Fruit fly (Drosophila melanogaster) whole organism, embryonic: ENCODE results near the gene Pex5.

Experiments used
- CG10321 ChIP-seq: fragments of 200-800 bp; sonication (Bioruptor generic); IDR thresholded peaks from 2 replicates; pipeline ENCODE4 v1.3.6; 2022; ENCODE audit warnings: missing biosample characterization, missing genetic modification characterization
- CG10543 ChIP-seq: fragments of 200-800 bp; sonication (Bioruptor generic); optimal IDR thresholded peaks from 3 replicates; lab custom pipeline; 2017; ENCODE audit warnings: missing biosample characterization, mild to moderate bottlenecking, missing genetic modification characterization, moderate library complexity
- CG10979 ChIP-seq: fragments of 200-800 bp; sonication (Bioruptor generic); optimal IDR thresholded peaks from 2 replicates; lab custom pipeline; 2018; ENCODE audit warnings: missing biosample characterization, mild to moderate bottlenecking, missing genetic modification characterization, moderate library complexity
- CG14667 ChIP-seq: fragments of 200-800 bp; sonication (Bioruptor generic); IDR thresholded peaks from 2 replicates; pipeline ENCODE4 v1.3.6; 2022; ENCODE audit warnings: missing biosample characterization, missing genetic modification characterization
- CG15696 ChIP-seq: fragments of 200-800 bp; sonication (Bioruptor generic); optimal IDR thresholded peaks from 2 replicates; lab custom pipeline; 2019; ENCODE audit warnings: missing biosample characterization, mild to moderate bottlenecking, missing genetic modification characterization, moderate library complexity
- CG17568 ChIP-seq: fragments of 200-800 bp; sonication (Bioruptor generic); optimal IDR thresholded peaks from 2 replicates; lab custom pipeline; 2018; ENCODE audit warnings: missing biosample characterization, mild to moderate bottlenecking, missing genetic modification characterization, moderate library complexity
- CG17802 ChIP-seq: fragments of 200-800 bp; sonication (Bioruptor generic); optimal IDR thresholded peaks from 2 replicates; lab custom pipeline; 2018; ENCODE audit warnings: missing biosample characterization, mild to moderate bottlenecking, missing genetic modification characterization, moderate library complexity
- CG18599 ChIP-seq: fragments of 200-800 bp; sonication (Bioruptor generic); optimal IDR thresholded peaks from 3 replicates; lab custom pipeline; 2017; ENCODE audit warnings: missing biosample characterization, missing genetic modification characterization, mild to moderate bottlenecking, moderate library complexity, missing genetic modification reagents
- CG30020 ChIP-seq: fragments of 200-800 bp; optimal IDR thresholded peaks from 2 replicates; lab custom pipeline; 2019; ENCODE audit warnings: missing biosample characterization, mild to moderate bottlenecking, missing genetic modification characterization, moderate library complexity
- CG34376 ChIP-seq: fragments of 200-800 bp; sonication (Bioruptor generic); optimal IDR thresholded peaks from 2 replicates; lab custom pipeline; 2018; ENCODE audit warnings: missing biosample characterization, mild to moderate bottlenecking, missing genetic modification characterization
- CG4328 ChIP-seq: fragments of 200-800 bp; sonication (Bioruptor generic); optimal IDR thresholded peaks from 3 replicates; lab custom pipeline; 2017; ENCODE audit warnings: missing biosample characterization, missing genetic modification reagents, missing genetic modification characterization
- CG6272 ChIP-seq: fragments of 200-800 bp; sonication (Bioruptor generic); IDR thresholded peaks from 2 replicates; pipeline ENCODE4 v1.3.6; 2022; ENCODE audit warnings: missing biosample characterization, missing genetic modification characterization
- CG7556 ChIP-seq: fragments of 200-800 bp; sonication (Bioruptor generic); optimal IDR thresholded peaks from 2 replicates; lab custom pipeline; 2017; ENCODE audit warnings: missing biosample characterization, mild to moderate bottlenecking, missing genetic modification characterization
- CG7987 ChIP-seq: fragments of 200-800 bp; sonication (Bioruptor generic); optimal IDR thresholded peaks from 2 replicates; lab custom pipeline; 2018; ENCODE audit warnings: missing biosample characterization, mild to moderate bottlenecking, missing genetic modification characterization, moderate library complexity
- CHES-1-like ChIP-seq: fragments of 200-800 bp; sonication (Bioruptor generic); optimal IDR thresholded peaks from 2 replicates; lab custom pipeline; 2016; ENCODE audit warnings: missing biosample characterization, missing genetic modification characterization
- D19A ChIP-seq: fragments of 200-800 bp; optimal IDR thresholded peaks from 3 replicates; lab custom pipeline; 2019; ENCODE audit warnings: missing biosample characterization, mild to moderate bottlenecking, missing genetic modification characterization, moderate library complexity
- E2f2 ChIP-seq: fragments of 200-800 bp; sonication (Bioruptor generic); IDR thresholded peaks from 2 replicates; pipeline ENCODE4 v1.3.6; 2022; ENCODE audit warnings: missing biosample characterization, missing genetic modification characterization
- ERR ChIP-seq: fragments of 200-800 bp; sonication (Bioruptor generic); optimal IDR thresholded peaks from 2 replicates; lab custom pipeline; 2016; ENCODE audit warnings: missing biosample characterization, missing genetic modification characterization
- GATAe ChIP-seq: fragments of 200-800 bp; sonication (Bioruptor generic); conservative IDR thresholded peaks from 2 replicates; pipeline ENCODE4 v1.3.6; 2022; ENCODE audit warnings: missing biosample characterization, missing genetic modification characterization
- HLH54F ChIP-seq: fragments of 200-800 bp; sonication (Bioruptor generic); optimal IDR thresholded peaks from 3 replicates; lab custom pipeline; 2016; ENCODE audit warnings: missing biosample characterization, missing genetic modification characterization
- Kr ChIP-seq: fragments of 200-800 bp; sonication (Bioruptor generic); optimal IDR thresholded peaks from 2 replicates; lab custom pipeline; 2017; ENCODE audit warnings: missing biosample characterization, mild to moderate bottlenecking, missing genetic modification characterization
- MTF-1 ChIP-seq: fragments of 200-800 bp; sonication (Bioruptor generic); optimal IDR thresholded peaks from 2 replicates; lab custom pipeline; 2018; ENCODE audit warnings: missing biosample characterization, mild to moderate bottlenecking, missing genetic modification characterization, borderline replicate concordance
- Mad ChIP-seq: fragments of 200-800 bp; sonication (Bioruptor generic); optimal IDR thresholded peaks from 2 replicates; lab custom pipeline; 2016; ENCODE audit warnings: missing biosample characterization, missing genetic modification characterization
- Myb ChIP-seq: fragments of 200-800 bp; sonication (Bioruptor generic); optimal IDR thresholded peaks from 2 replicates; lab custom pipeline; 2016; ENCODE audit warnings: missing biosample characterization, missing genetic modification characterization
- Six4 ChIP-seq: fragments of 200-800 bp; sonication (Bioruptor generic); optimal IDR thresholded peaks from 2 replicates; lab custom pipeline; 2016; ENCODE audit warnings: missing biosample characterization, missing genetic modification characterization
- Stat92E ChIP-seq, 3 experiments: fragments of >200 bp in 2 of 3; fragments of 200-800 bp in 1 of 3; sonication (Bioruptor generic) in 1 of 3; optimal IDR thresholded peaks; 2 replicates each; lab custom pipeline; 2017 to 2019; ENCODE audit warnings: missing biosample characterization in 3 of 3, missing genetic modification characterization in 3 of 3, mild to moderate bottlenecking in 1 of 3, moderate library complexity in 1 of 3
- ash1 ChIP-seq: fragments of 200-800 bp; sonication (Bioruptor generic); optimal IDR thresholded peaks from 2 replicates; lab custom pipeline; 2018; ENCODE audit warnings: missing biosample characterization, mild to moderate bottlenecking, missing genetic modification characterization
- ato ChIP-seq: fragments of 200-800 bp; sonication (Bioruptor generic); IDR thresholded peaks from 2 replicates; pipeline ENCODE4 v1.3.6; 2022; ENCODE audit warnings: missing biosample characterization, missing genetic modification characterization; ENCODE audit not compliant: partially characterized antibody
- bsh ChIP-seq, 2 experiments: fragments of 200-800 bp; sonication (Bioruptor generic); optimal IDR thresholded peaks; 2 replicates each; lab custom pipeline; 2017 to 2018; ENCODE audit warnings: mild to moderate bottlenecking in 2 of 2, missing biosample characterization in 2 of 2, missing genetic modification characterization in 2 of 2, moderate library complexity in 1 of 2
- cg ChIP-seq: fragments of 200-800 bp; sonication (Bioruptor generic); optimal IDR thresholded peaks from 3 replicates; lab custom pipeline; 2019; ENCODE audit warnings: missing biosample characterization, mild to moderate bottlenecking, missing genetic modification characterization, moderate library complexity
- cwo ChIP-seq: fragments of 200-800 bp; sonication (Bioruptor generic); optimal IDR thresholded peaks from 3 replicates; lab custom pipeline; 2017; ENCODE audit warnings: missing biosample characterization, missing genetic modification characterization, mild to moderate bottlenecking, moderate library complexity, missing genetic modification reagents
- disco-r ChIP-seq: fragments of 200-800 bp; sonication (Bioruptor generic); optimal IDR thresholded peaks from 2 replicates; lab custom pipeline; 2016; ENCODE audit warnings: missing biosample characterization, missing genetic modification characterization
- ems ChIP-seq: fragments of 200-800 bp; sonication (Bioruptor generic); optimal IDR thresholded peaks from 3 replicates; lab custom pipeline; 2016; ENCODE audit warnings: missing biosample characterization, missing genetic modification characterization
- exex ChIP-seq: fragments of 200-800 bp; sonication (Bioruptor generic); optimal IDR thresholded peaks from 4 replicates; lab custom pipeline; 2018; ENCODE audit warnings: missing biosample characterization, mild to moderate bottlenecking, missing genetic modification characterization, moderate library complexity
- ftz-f1 ChIP-seq: fragments of 200-800 bp; sonication (Bioruptor generic); optimal IDR thresholded peaks from 2 replicates; lab custom pipeline; 2016; ENCODE audit warnings: missing biosample characterization, missing genetic modification characterization
- grn ChIP-seq: fragments of 200-800 bp; sonication (Bioruptor generic); optimal IDR thresholded peaks from 3 replicates; lab custom pipeline; 2017; ENCODE audit warnings: missing biosample characterization, missing genetic modification characterization
- jigr1 ChIP-seq: fragments of 200-800 bp; sonication (Bioruptor generic); IDR thresholded peaks from 3 replicates; pipeline ENCODE4 v1.3.6; 2022; ENCODE audit warnings: missing biosample characterization, missing genetic modification characterization
- kni ChIP-seq: fragments of 200-800 bp; sonication (Bioruptor generic); optimal IDR thresholded peaks from 3 replicates; lab custom pipeline; 2017; ENCODE audit warnings: mild to moderate bottlenecking, missing biosample characterization, missing genetic modification reagents, missing genetic modification characterization
- mirr ChIP-seq: fragments of 200-800 bp; sonication (Bioruptor generic); optimal IDR thresholded peaks from 3 replicates; lab custom pipeline; 2018; ENCODE audit warnings: missing biosample characterization, mild to moderate bottlenecking, missing genetic modification characterization
- onecut ChIP-seq: fragments of 200-800 bp; sonication (Bioruptor generic); IDR thresholded peaks from 2 replicates; pipeline ENCODE4 v1.3.6; 2022; ENCODE audit warnings: missing biosample characterization, missing genetic modification characterization
- p53 ChIP-seq: fragments of 200-800 bp; sonication (Bioruptor generic); optimal IDR thresholded peaks from 2 replicates; lab custom pipeline; 2016; ENCODE audit warnings: missing biosample characterization, missing genetic modification characterization
- pfk ChIP-seq: fragments of 200-800 bp; sonication (Bioruptor generic); optimal IDR thresholded peaks from 2 replicates; lab custom pipeline; 2018; ENCODE audit warnings: missing biosample characterization, mild to moderate bottlenecking, missing genetic modification characterization, moderate library complexity
- row ChIP-seq: fragments of 200-800 bp; sonication (Bioruptor generic); IDR thresholded peaks from 3 replicates; pipeline ENCODE4 v1.3.6; 2022; ENCODE audit warnings: missing biosample characterization, missing genetic modification characterization
- slbo ChIP-seq: fragments of 200-800 bp; sonication (Bioruptor generic); IDR thresholded peaks from 2 replicates; pipeline ENCODE4 v1.3.6; 2022; ENCODE audit warnings: missing biosample characterization, missing genetic modification characterization
- sug ChIP-seq: fragments of 200-800 bp; optimal IDR thresholded peaks from 2 replicates; lab custom pipeline; 2019; ENCODE audit warnings: missing biosample characterization, mild to moderate bottlenecking, missing genetic modification characterization, moderate library complexity
- tin ChIP-seq: fragments of 200-800 bp; sonication (Bioruptor generic); optimal IDR thresholded peaks from 3 replicates; lab custom pipeline; 2016; ENCODE audit warnings: missing biosample characterization, missing genetic modification characterization
- tll ChIP-seq, 2 experiments: fragments of 200-800 bp in 1 of 2; fragments of >200 bp in 1 of 2; sonication (Bioruptor generic) in 1 of 2; optimal IDR thresholded peaks; 2 replicates each; lab custom pipeline; 2017 to 2019; ENCODE audit warnings: missing biosample characterization in 2 of 2, missing genetic modification characterization in 2 of 2, mild to moderate bottlenecking in 1 of 2, moderate library complexity in 1 of 2
- twi ChIP-seq: fragments of 200-800 bp; optimal IDR thresholded peaks from 2 replicates; lab custom pipeline; 2019; ENCODE audit warnings: missing biosample characterization, mild to moderate bottlenecking, missing genetic modification characterization, moderate library complexity
- vvl ChIP-seq: fragments of 200-800 bp; sonication (Bioruptor generic); IDR thresholded peaks from 2 replicates; pipeline ENCODE4 v1.3.6; 2022; ENCODE audit warnings: missing biosample characterization, missing genetic modification characterization

The Pex5 gene

dm6 chrX:1849914-1850313 lies 18.9 kb downstream of the Pex5 start (continued):
- peak; percentile 56 for TF ChIP-seq Myb
- TF ChIP-seq vvl, result peak; percentile 82
- TF ChIP-seq CG4328 (GFP tag; lab: Kevin White, UChicago), result peak; percentile 82
- peak in 1 of 2 experiments; percentile 82 for TF ChIP-seq bsh (GFP tag; optimal IDR thresholded peaks at IDR 0.05; lab: Kevin White, UChicago)
- peak; percentile 76 for TF ChIP-seq CG10979 (tag; lab: Kevin White, UChicago)
- peak; percentile 89 for TF ChIP-seq exex
- peak; percentile 84 for TF ChIP-seq CG17568 (GFP tag; lab: Kevin White, UChicago)
- TF ChIP-seq Six4 (GFP tag; lab: Kevin White, UChicago), result peak; percentile 61
- TF ChIP-seq ems (GFP tag; lab: Kevin White, UChicago), result peak; percentile 78
- TF ChIP-seq tin, result peak; percentile 67
- TF ChIP-seq ERR, result peak; percentile 73
- TF ChIP-seq MTF-1 (GFP tag; lab: Kevin White, UChicago), result peak; percentile 34
- peak; percentile 18 for TF ChIP-seq pfk
- peak; percentile 58; the same call in 1 of the 2 replicates for TF ChIP-seq CG14667 (GFP tag; lab: Robert Waterston, UW)
- TF ChIP-seq CHES-1-like (GFP tag; lab: Kevin White, UChicago), result peak; percentile 72
- no peak for TF ChIP-seq Kr (GFP tag; lab: Kevin White, UChicago)
- TF ChIP-seq disco-r (GFP tag; lab: Kevin White, UChicago), result peak; percentile 63
- peak; percentile 20 for TF ChIP-seq CG30020
- peak; percentile 50; the same call in 1 of the 2 replicates for TF ChIP-seq GATAe
- TF ChIP-seq mirr (GFP tag; lab: Kevin White, UChicago), result peak; percentile 82
- TF ChIP-seq CG17802, result peak; percentile 37
- TF ChIP-seq HLH54F (GFP tag; lab: Kevin White, UChicago), result peak; percentile 72
- TF ChIP-seq slbo (GFP tag; lab: Robert Waterston, UW), result peak; percentile 90
- TF ChIP-seq ash1 (GFP tag; lab: Kevin White, UChicago), result peak; percentile 46
- TF ChIP-seq onecut (GFP tag; lab: Robert Waterston, UW), result peak; percentile 49; the same call in 1 of the 2 replicates
- peak; percentile 69 for TF ChIP-seq CG6272
- peak; percentile 27; the same call in 1 of the 3 replicates for TF ChIP-seq jigr1 (GFP tag; lab: Robert Waterston, UW)
- TF ChIP-seq CG7556 (GFP tag; lab: Kevin White, UChicago), result peak; percentile 90
- TF ChIP-seq CG10321 (GFP tag; lab: Robert Waterston, UW), result peak; percentile 53; the same call in 1 of the 2 replicates
- peak; percentile 77 for TF ChIP-seq CG7987 (GFP tag; lab: Kevin White, UChicago)
- peak; percentile 49 for TF ChIP-seq Mad (GFP tag; lab: Kevin White, UChicago)
- TF ChIP-seq ato, result no peak

dm6 chrX:1848624-1849198 lies 20.1 kb downstream of the Pex5 start:
- TF ChIP-seq D19A (peak; percentile 38), CG10543 (GFP tag; lab: Kevin White, UChicago) (peak; percentile 60), Six4 (GFP tag; lab: Kevin White, UChicago) (no peak), cg (peak; percentile 12), E2f2 (no peak), CG34376 (GFP tag; lab: Kevin White, UChicago) (peak; percentile 60), row (0 out of 3 replicates have a peak, but pooled peaks have one; percentile 22), grn (GFP tag; lab: Kevin White, UChicago) (peak; percentile 39), sug (tag; lab: Kevin White, UChicago) (peak; percentile 51), CG15696 (tag; lab: Kevin White, UChicago) (no peak), p53 (GFP tag; lab: Kevin White, UChicago) (no peak), tll (GFP tag; optimal IDR thresholded peaks at IDR 0.05; lab: Kevin White, UChicago) (no peak), mirr (GFP tag; lab: Kevin White, UChicago) (peak; percentile 73), kni (GFP tag; lab: Kevin White, UChicago) (peak; percentile 65), Stat92E (GFP tag; optimal IDR thresholded peaks at IDR 0.05; lab: Kevin White, UChicago) (no peak), cwo (GFP tag; lab: Kevin White, UChicago) (peak; percentile 57), twi (tag; lab: Kevin White, UChicago) (peak; percentile 69), ftz-f1 (peak; percentile 17), CG18599 (GFP tag; lab: Kevin White, UChicago) (peak; percentile 46)
